Fruit fly (Drosophila melanogaster): ENCODE results near the gene Mst87F.

DNA sequence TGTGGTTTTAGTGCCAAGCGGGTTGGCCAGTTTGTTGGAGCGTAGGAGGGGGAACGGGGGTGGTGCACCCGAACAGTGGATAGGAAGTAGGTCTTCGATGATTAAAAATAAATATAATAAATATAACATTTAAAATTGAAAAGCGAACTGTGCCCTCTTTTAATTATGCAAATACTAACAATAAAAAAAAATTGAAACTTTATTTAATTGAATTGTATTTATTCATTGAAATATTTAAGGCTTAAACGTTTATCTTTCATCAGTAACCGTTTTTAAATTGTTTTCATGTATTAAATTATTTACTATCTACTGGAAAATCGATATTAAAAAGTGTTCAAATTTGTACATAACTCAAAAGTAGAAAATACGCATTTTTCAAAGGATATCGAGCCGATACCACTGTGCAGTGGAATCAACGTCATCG, 47.6 kb upstream of the Mst87F start:
- TF ChIP-seq Rx (GFP tag; IDR thresholded peaks at IDR 0.05) (no peak), CrebB (tag; optimal IDR thresholded peaks at IDR 0.05) (no peak), Poxn (GFP tag; IDR thresholded peaks at IDR 0.05) (no peak), CG1024 (GFP tag; IDR thresholded peaks at IDR 0.05) (no peak), pan (optimal IDR thresholded peaks at IDR 0.05) (no peak), pan (GFP tag; optimal IDR thresholded peaks at IDR 0.05 in 1 of 2, IDR thresholded peaks at IDR 0.05 in 1 of 2) (no peak), CG17802 (tag; optimal IDR thresholded peaks at IDR 0.05) (no peak), CG9437 (GFP tag; optimal IDR thresholded peaks at IDR 0.05) (no peak), CG11085 (GFP tag; IDR thresholded peaks at IDR 0.05) (no peak), ftz-f1 (GFP tag; optimal IDR thresholded peaks at IDR 0.05) (no peak), CG6689 (GFP tag; IDR thresholded peaks at IDR 0.05) (no peak), her (GFP tag; optimal IDR thresholded peaks at IDR 0.05) (no peak), Dp (GFP tag; optimal IDR thresholded peaks at IDR 0.05) (no peak)
